Worm (Caenorhabditis elegans): Measurements from ENCODE around the gene scl-9.
A peak's percentile ranks its signal among the peaks of the same experiment; 100 is the strongest.

The scl-9 gene

ce11 chrIV:13093677-13094076 is 46.7 kb downstream of the scl-9 start, which contains the start of the genes prcc-1 and C39E9.12 (continued):
- TF ChIP-seq pag-3 (tag; optimal IDR thresholded peaks at IDR 0.05; ENCODE audit: borderline replicate concordance, insufficient read depth) (no peak), dpl-1 (GFP tag; optimal IDR thresholded peaks at IDR 0.05) (peak; percentile 88 to 95 (median 92)), hpl-2 (GFP tag; optimal IDR thresholded peaks at IDR 0.05) (no peak), C34B4.2 (tag; optimal IDR thresholded peaks at IDR 0.05) (no peak), efl-1 (optimal IDR thresholded peaks at IDR 0.05) (peak; percentile 93 to 94), efl-1 (GFP tag; optimal IDR thresholded peaks at IDR 0.05 in 1 of 2) (peak; percentile 92 to 99), rnt-1 (tag; optimal IDR thresholded peaks at IDR 0.05) (peak; percentile 79), nhr-76 (tag; optimal IDR thresholded peaks at IDR 0.05) (no peak), F16B12.6 (tag; optimal IDR thresholded peaks at IDR 0.05) (peak; percentile 66), unc-30 (tag; optimal IDR thresholded peaks at IDR 0.05) (no peak), ztf-11 (tag; optimal IDR thresholded peaks at IDR 0.05) (no peak), alr-1 (tag; optimal IDR thresholded peaks at IDR 0.05; ENCODE audit: borderline replicate concordance) (no peak), ceh-82 (tag; optimal IDR thresholded peaks at IDR 0.05) (peak; percentile 27 to 78 (median 63)), aha-1 (tag; optimal IDR thresholded peaks at IDR 0.05) (no peak), nhr-71 (tag; optimal IDR thresholded peaks at IDR 0.05) (peak; percentile 73), zag-1 (tag; optimal IDR thresholded peaks at IDR 0.05) (no peak), unc-62 (GFP tag; optimal IDR thresholded peaks at IDR 0.05) (no peak), elt-3 (tag; optimal IDR thresholded peaks at IDR 0.05) (peak in 1 of 6 experiments; percentile 67), egl-13 (tag; optimal IDR thresholded peaks at IDR 0.05) (no peak), ama-1 (optimal IDR thresholded peaks at IDR 0.05) (no peak), unc-98 (GFP tag; IDR thresholded peaks at IDR 0.05) (no peak), nhr-19 (GFP tag; conservative IDR thresholded peaks at IDR 0.05) (peak; percentile 43; the same call in 1 of the 2 replicates), ceh-8 (GFP tag; optimal IDR thresholded peaks at IDR 0.05) (no peak), zip-4 (GFP tag; optimal IDR thresholded peaks at IDR 0.05) (no peak), egl-27 (tag; optimal IDR thresholded peaks at IDR 0.05) (no peak), lin-13 (GFP tag; optimal IDR thresholded peaks at IDR 0.05) (peak; percentile 69), lsy-2 (tag; optimal IDR thresholded peaks at IDR 0.05) (peak; percentile 73 to 91), elt-2 (tag; optimal IDR thresholded peaks at IDR 0.05) (no peak), fkh-10 (GFP tag; optimal IDR thresholded peaks at IDR 0.05) (no peak), mef-2 (tag; optimal IDR thresholded peaks at IDR 0.05) (no peak), isw-1 (GFP tag; IDR thresholded peaks at IDR 0.05) (no peak; the same call in 1 of the 2 replicates), efl-3 (GFP tag; optimal IDR thresholded peaks at IDR 0.05) (no peak), unc-130 (tag; optimal IDR thresholded peaks at IDR 0.05) (peak; percentile 73), nhr-20 (tag; optimal IDR thresholded peaks at IDR 0.05) (peak; percentile 53), xbp-1 (tag; optimal IDR thresholded peaks at IDR 0.05) (peak; percentile 55), lin-35 (GFP tag; optimal IDR thresholded peaks at IDR 0.05) (peak; percentile 92 to 97), lin-14 (GFP tag; optimal IDR thresholded peaks at IDR 0.05) (peak; percentile 67), aly-2 (tag; optimal IDR thresholded peaks at IDR 0.05) (no peak)

- no peak for TF ChIP-seq efl-3 (GFP tag; optimal IDR thresholded peaks at IDR 0.05)
- no peak for TF ChIP-seq efl-1 (optimal IDR thresholded peaks at IDR 0.05)
- peak in 1 of 2 experiments; percentile 57 for TF ChIP-seq efl-1 (GFP tag; optimal IDR thresholded peaks at IDR 0.05 in 1 of 2)
Observed at ce11 chrIV:13095462-13095861, 48.5 kb downstream of the scl-9 start, which contains the start of gene rfc-3. Gene rfc-3, plus strand, starts transcription at chrIV:13095762.

ce11 chrIV:13096778-13097177 is 49.8 kb downstream of the scl-9 start:
- TF ChIP-seq nhr-12 (tag; optimal IDR thresholded peaks at IDR 0.05): no peak
- no peak for TF ChIP-seq aha-1 (tag; optimal IDR thresholded peaks at IDR 0.05)
- TF ChIP-seq unc-62 (GFP tag; optimal IDR thresholded peaks at IDR 0.05): no peak
- peak; percentile 13 for TF ChIP-seq aly-2 (tag; optimal IDR thresholded peaks at IDR 0.05)

Measured in whole organism, L1 larva.